Worm (Caenorhabditis elegans) whole organism, L2 larva: ENCODE results near the gene ZK177.11.

Experiments
- Y55F3AM.14 ChIP-seq: fragments of 200-800 bp; sonication (Bioruptor generic); optimal IDR thresholded peaks from 2 replicates; lab custom pipeline; 2018; ENCODE audit warnings: mild to moderate bottlenecking, missing genetic modification characterization, missing compliant biosample characterization
- alr-1 ChIP-seq: fragments of 150-350 bp; optimal IDR thresholded peaks from 2 replicates; lab custom pipeline; 2014; ENCODE audit warnings: missing biosample characterization, missing genetic modification characterization
- ama-1 ChIP-seq: fragments of 150-350 bp; optimal IDR thresholded peaks from 2 replicates; lab custom pipeline; 2018; ENCODE audit warnings: inconsistent platforms
- elt-1 ChIP-seq: fragments of 150-350 bp; optimal IDR thresholded peaks from 2 replicates; lab custom pipeline; 2014; ENCODE audit warnings: missing biosample characterization, missing genetic modification characterization
- lin-11 ChIP-seq: fragments of 150-350 bp; sonication (generic microtip); optimal IDR thresholded peaks from 2 replicates; lab custom pipeline; 2014; ENCODE audit warnings: missing biosample characterization, missing genetic modification characterization, inconsistent platforms, mixed read lengths
- nhr-11 ChIP-seq: fragments of 150-350 bp; optimal IDR thresholded peaks from 2 replicates; lab custom pipeline; 2014; ENCODE audit warnings: missing biosample characterization, missing genetic modification characterization
- nhr-12 ChIP-seq: fragments of 150-350 bp; optimal IDR thresholded peaks from 2 replicates; lab custom pipeline; 2014; ENCODE audit warnings: missing biosample characterization, missing genetic modification characterization
- nhr-237 ChIP-seq: fragments of 150-350 bp; optimal IDR thresholded peaks from 2 replicates; lab custom pipeline; 2014; ENCODE audit warnings: missing biosample characterization, missing genetic modification characterization
- unc-39 ChIP-seq: fragments of 150-350 bp; optimal IDR thresholded peaks from 2 replicates; lab custom pipeline; 2014; ENCODE audit warnings: missing biosample characterization, missing genetic modification characterization
- unc-62 ChIP-seq: fragments of 150-350 bp; optimal IDR thresholded peaks from 2 replicates; lab custom pipeline; 2014; ENCODE audit warnings: missing biosample characterization, missing genetic modification reagents, missing genetic modification characterization
- ztf-11 ChIP-seq: sonication (generic microtip); optimal IDR thresholded peaks from 2 replicates; lab custom pipeline; 2017; ENCODE audit warnings: missing biosample characterization, missing genetic modification characterization

DNA sequence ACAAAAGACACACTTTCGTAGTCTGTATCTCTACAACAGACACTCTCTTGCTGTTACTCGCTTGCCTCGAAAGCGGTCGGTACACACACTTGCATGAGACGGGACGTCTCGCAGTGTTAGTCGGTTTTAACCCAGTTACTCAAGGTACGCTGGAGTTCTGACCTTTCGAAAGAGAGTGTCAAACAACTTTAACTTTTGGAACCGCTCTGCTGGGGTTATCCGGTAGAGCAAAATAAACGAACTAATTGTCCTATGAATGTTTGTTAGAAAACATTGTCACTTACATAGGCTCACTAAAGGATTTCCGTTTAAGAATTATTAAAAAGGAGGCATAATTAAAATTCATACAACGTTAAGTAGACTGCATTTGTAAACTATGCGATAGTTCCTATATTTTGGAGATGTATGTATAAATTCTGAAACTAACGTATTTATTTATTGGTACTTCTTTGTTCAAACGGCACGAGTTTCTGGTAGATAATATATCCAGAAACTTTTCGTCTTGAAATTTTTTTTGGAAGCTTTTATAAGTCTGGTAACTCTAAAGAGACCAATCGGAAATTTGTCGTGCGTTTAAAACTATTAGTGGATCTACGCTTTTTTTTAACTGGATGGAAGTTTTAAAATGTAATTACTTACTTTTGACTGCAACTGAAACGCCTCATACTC is 20.9 kb downstream of the ZK177.11 start:
- peak; percentile 62 for TF ChIP-seq ztf-11 (tag; lab: Kevin White, UChicago)
- TF ChIP-seq elt-1 (tag; lab: Kevin White, UChicago), result no peak
- TF ChIP-seq alr-1, result no peak
- TF ChIP-seq lin-11 (tag; lab: Kevin White, UChicago), result peak; percentile 98
- peak; percentile 88 for TF ChIP-seq nhr-237
- TF ChIP-seq nhr-11 (tag; lab: Kevin White, UChicago), result peak; percentile 81
- peak; percentile 86 for TF ChIP-seq unc-62 (GFP tag; lab: Kevin White, UChicago)
- peak; percentile 76 for TF ChIP-seq unc-39
- TF ChIP-seq nhr-12 (tag; lab: Kevin White, UChicago), result peak; percentile 74
- TF ChIP-seq ama-1 (lab: Kevin White, UChicago), result peak; percentile 100
- peak; percentile 95 for TF ChIP-seq Y55F3AM.14 (GFP tag; lab: Kevin White, UChicago)
